Fruit fly (Drosophila melanogaster) whole organism, embryonic: Measurements from ENCODE around the gene DIP-alpha.

Experiments
- CG10366 ChIP-seq: fragments of 200-800 bp; sonication (Bioruptor generic); IDR thresholded peaks from 2 replicates; pipeline ENCODE4 v1.3.6; 2022; ENCODE audit warnings: missing biosample characterization, missing genetic modification characterization
- CG12236 ChIP-seq: fragments of 200-800 bp; sonication (Bioruptor generic); optimal IDR thresholded peaks from 2 replicates; lab custom pipeline; 2016; ENCODE audit warnings: missing biosample characterization, missing genetic modification characterization
- CG12942 ChIP-seq: fragments of 200-800 bp; sonication (Bioruptor generic); optimal IDR thresholded peaks from 3 replicates; lab custom pipeline; 2016; ENCODE audit warnings: missing biosample characterization, missing genetic modification characterization
- CG13123 ChIP-seq: fragments of 200-800 bp; sonication (Bioruptor generic); optimal IDR thresholded peaks from 2 replicates; lab custom pipeline; 2016; ENCODE audit warnings: missing biosample characterization, missing genetic modification characterization
- CG1602 ChIP-seq: fragments of 200-800 bp; sonication (Bioruptor generic); optimal IDR thresholded peaks from 3 replicates; lab custom pipeline; 2016; ENCODE audit warnings: missing biosample characterization, missing genetic modification characterization
- CG16813 ChIP-seq: fragments of 200-800 bp; sonication (Bioruptor generic); IDR thresholded peaks from 3 replicates; pipeline ENCODE4 v1.3.6; 2022; ENCODE audit warnings: missing biosample characterization, missing genetic modification characterization; ENCODE audit not compliant: partially characterized antibody
- CG16863 ChIP-seq: fragments of 200-800 bp; sonication (Bioruptor generic); optimal IDR thresholded peaks from 3 replicates; lab custom pipeline; 2016; ENCODE audit warnings: missing biosample characterization, missing genetic modification characterization
- CG17802 ChIP-seq: fragments of 200-800 bp; sonication (Bioruptor generic); optimal IDR thresholded peaks from 2 replicates; lab custom pipeline; 2018; ENCODE audit warnings: missing biosample characterization, mild to moderate bottlenecking, missing genetic modification characterization, moderate library complexity
- CG17912 ChIP-seq: fragments of 200-800 bp; sonication (Bioruptor generic); optimal IDR thresholded peaks from 2 replicates; lab custom pipeline; 2018; ENCODE audit warnings: missing biosample characterization, mild to moderate bottlenecking, missing genetic modification characterization
- CG2120 ChIP-seq: fragments of 200-800 bp; sonication (Bioruptor generic); optimal IDR thresholded peaks from 3 replicates; lab custom pipeline; 2016; ENCODE audit warnings: missing biosample characterization, missing genetic modification characterization
- CG34376 ChIP-seq: fragments of 200-800 bp; sonication (Bioruptor generic); optimal IDR thresholded peaks from 2 replicates; lab custom pipeline; 2018; ENCODE audit warnings: missing biosample characterization, mild to moderate bottlenecking, missing genetic modification characterization
- CG43689 ChIP-seq: fragments of 200-800 bp; sonication (Bioruptor generic); IDR thresholded peaks from 2 replicates; pipeline ENCODE4 v1.3.6; 2022; ENCODE audit warnings: missing biosample characterization, missing genetic modification characterization
- CG9215 ChIP-seq: fragments of 200-800 bp; sonication (Bioruptor generic); IDR thresholded peaks from 2 replicates; pipeline ENCODE4 v1.3.6; 2022; ENCODE audit warnings: missing biosample characterization, missing genetic modification characterization
- CG9609 ChIP-seq: fragments of 200-800 bp; sonication (Bioruptor generic); optimal IDR thresholded peaks from 3 replicates; lab custom pipeline; 2016; ENCODE audit warnings: missing biosample characterization, missing genetic modification characterization
- CG9932 ChIP-seq: fragments of 200-800 bp; sonication (Bioruptor generic); IDR thresholded peaks from 2 replicates; pipeline ENCODE4 v1.3.6; 2022; ENCODE audit warnings: missing biosample characterization, missing genetic modification characterization
- Dip3 ChIP-seq: fragments of 200-800 bp; sonication (Bioruptor generic); optimal IDR thresholded peaks from 3 replicates; lab custom pipeline; 2016; ENCODE audit warnings: missing biosample characterization, missing genetic modification characterization
- E2f1 ChIP-seq: fragments of 200-800 bp; sonication (Bioruptor generic); IDR thresholded peaks from 2 replicates; pipeline ENCODE4 v1.3.6; 2022; ENCODE audit warnings: missing biosample characterization, missing genetic modification characterization
- Eip74EF ChIP-seq, 2 experiments: fragments of 200-800 bp in 1 of 2; fragments of >200 bp in 1 of 2; sonication (Bioruptor generic) in 1 of 2; optimal IDR thresholded peaks; 2 replicates each; lab custom pipeline; 2017 to 2019; ENCODE audit warnings: missing biosample characterization in 2 of 2, missing genetic modification characterization in 2 of 2, mild to moderate bottlenecking in 1 of 2, moderate library complexity in 1 of 2
- HHEX ChIP-seq: fragments of 200-800 bp; sonication (Bioruptor generic); optimal IDR thresholded peaks from 3 replicates; lab custom pipeline; 2017; ENCODE audit warnings: missing biosample characterization, mild to moderate bottlenecking, missing genetic modification characterization, missing genetic modification reagents
- HLH3B ChIP-seq: fragments of 200-800 bp; sonication (Bioruptor generic); IDR thresholded peaks from 2 replicates; pipeline ENCODE4 v1.3.6; 2022; ENCODE audit warnings: missing biosample characterization, missing genetic modification characterization
- Hr3 ChIP-seq: fragments of 200-800 bp; sonication (Bioruptor generic); optimal IDR thresholded peaks from 3 replicates; lab custom pipeline; 2016; ENCODE audit warnings: missing biosample characterization, missing genetic modification characterization
- Hsf ChIP-seq: fragments of 200-800 bp; sonication (Bioruptor generic); optimal IDR thresholded peaks from 3 replicates; lab custom pipeline; 2016; ENCODE audit warnings: missing biosample characterization, missing genetic modification characterization
- Rx ChIP-seq: fragments of 200-800 bp; sonication (Bioruptor generic); IDR thresholded peaks from 2 replicates; pipeline ENCODE4 v1.3.6; 2022; ENCODE audit warnings: missing biosample characterization, missing genetic modification characterization
- Xrp1 ChIP-seq: fragments of 200-800 bp; sonication (Bioruptor generic); IDR thresholded peaks from 2 replicates; pipeline ENCODE4 v1.3.6; 2022; ENCODE audit warnings: missing biosample characterization, missing genetic modification characterization
- amos ChIP-seq: fragments of 200-800 bp; sonication (Bioruptor generic); IDR thresholded peaks from 2 replicates; pipeline ENCODE4 v1.3.6; 2022; ENCODE audit warnings: missing biosample characterization, missing genetic modification characterization; ENCODE audit not compliant: partially characterized antibody
- ase ChIP-seq: fragments of 200-800 bp; sonication (Bioruptor generic); IDR thresholded peaks from 3 replicates; pipeline ENCODE4 v1.3.6; 2022; ENCODE audit warnings: missing biosample characterization, missing genetic modification characterization
- crp ChIP-seq, 2 experiments: fragments of 200-800 bp; sonication (Bioruptor generic); optimal IDR thresholded peaks; 2 replicates in 1 of 2; 3 replicates in 1 of 2; lab custom pipeline; 2017; ENCODE audit warnings: missing biosample characterization in 2 of 2, missing genetic modification characterization in 2 of 2, mild to moderate bottlenecking in 1 of 2, moderate library complexity in 1 of 2
- dpn ChIP-seq, 2 experiments: fragments of 200-800 bp; sonication (Bioruptor generic); optimal IDR thresholded peaks; 3 replicates each; lab custom pipeline; 2016; ENCODE audit warnings: missing biosample characterization in 2 of 2, missing genetic modification characterization in 2 of 2
- esg ChIP-seq: fragments of 200-800 bp; sonication (Bioruptor generic); conservative IDR thresholded peaks from 2 replicates; pipeline ENCODE4 v1.3.6; 2022; ENCODE audit warnings: missing biosample characterization, missing genetic modification characterization
- eyg ChIP-seq: fragments of 200-800 bp; sonication (Bioruptor generic); optimal IDR thresholded peaks from 3 replicates; lab custom pipeline; 2016; ENCODE audit warnings: missing biosample characterization, missing genetic modification characterization
- fu2 ChIP-seq: fragments of 200-800 bp; sonication (Bioruptor generic); optimal IDR thresholded peaks from 2 replicates; lab custom pipeline; 2016; ENCODE audit warnings: missing biosample characterization, missing genetic modification characterization
- gem ChIP-seq: fragments of 200-800 bp; sonication (Bioruptor generic); optimal IDR thresholded peaks from 2 replicates; lab custom pipeline; 2019; ENCODE audit warnings: missing biosample characterization, mild to moderate bottlenecking, missing genetic modification characterization, moderate library complexity
- inv ChIP-seq: fragments of 200-800 bp; sonication (Bioruptor generic); IDR thresholded peaks from 2 replicates; pipeline ENCODE4 v1.3.6; 2022; ENCODE audit warnings: missing biosample characterization, missing genetic modification characterization; ENCODE audit not compliant: partially characterized antibody
- lmd ChIP-seq: fragments of 200-800 bp; sonication (Bioruptor generic); IDR thresholded peaks from 2 replicates; pipeline ENCODE4 v1.3.6; 2022; ENCODE audit warnings: missing biosample characterization, missing genetic modification characterization
- lov ChIP-seq, 2 experiments: fragments of 200-800 bp in 1 of 2; fragments of >200 bp in 1 of 2; sonication (Bioruptor generic) in 1 of 2; IDR thresholded peaks in 1 of 2; optimal IDR thresholded peaks in 1 of 2; 2 replicates in 1 of 2; 3 replicates in 1 of 2; pipeline versions ENCODE4 v1.3.6 to Lab custom; 2017 to 2022; ENCODE audit warnings: missing biosample characterization in 1 of 2, missing genetic modification characterization in 1 of 2
- maf-S ChIP-seq: fragments of 200-800 bp; sonication (Bioruptor generic); optimal IDR thresholded peaks from 2 replicates; lab custom pipeline; 2016; ENCODE audit warnings: missing biosample characterization, missing genetic modification characterization
- odd ChIP-seq: fragments of 200-800 bp; sonication (Bioruptor generic); optimal IDR thresholded peaks from 2 replicates; lab custom pipeline; 2017; ENCODE audit warnings: missing biosample characterization, mild to moderate bottlenecking, missing genetic modification characterization
- org-1 ChIP-seq: fragments of 200-800 bp; sonication (Bioruptor generic); optimal IDR thresholded peaks from 2 replicates; lab custom pipeline; 2017; ENCODE audit warnings: missing biosample characterization, missing genetic modification characterization
- peb ChIP-seq: fragments of 200-800 bp; sonication (Bioruptor generic); IDR thresholded peaks from 2 replicates; pipeline ENCODE4 v1.3.6; 2022; ENCODE audit warnings: missing biosample characterization, missing genetic modification characterization
- prd ChIP-seq, 3 experiments: fragments of >200 bp in 2 of 3; fragments of 200-800 bp in 1 of 3; sonication (Bioruptor generic) in 1 of 3; optimal IDR thresholded peaks in 2 of 3; IDR thresholded peaks in 1 of 3; 2 replicates in 2 of 3; 3 replicates in 1 of 3; pipeline versions ENCODE4 v1.3.6 to Lab custom; 2017 to 2022; ENCODE audit warnings: missing biosample characterization in 1 of 3, missing genetic modification characterization in 1 of 3
- pum ChIP-seq: fragments of 200-800 bp; sonication (Bioruptor generic); optimal IDR thresholded peaks from 2 replicates; lab custom pipeline; 2016; ENCODE audit warnings: missing biosample characterization, missing genetic modification characterization
- seq ChIP-seq: fragments of 200-800 bp; sonication (Bioruptor generic); IDR thresholded peaks from 2 replicates; pipeline ENCODE4 v1.3.6; 2022; ENCODE audit warnings: missing biosample characterization, missing genetic modification characterization
- slbo ChIP-seq: fragments of 200-800 bp; sonication (Bioruptor generic); IDR thresholded peaks from 2 replicates; pipeline ENCODE4 v1.3.6; 2022; ENCODE audit warnings: missing biosample characterization, missing genetic modification characterization
- sob ChIP-seq: fragments of 200-800 bp; sonication (Bioruptor generic); IDR thresholded peaks from 2 replicates; pipeline ENCODE4 v1.3.6; 2022; ENCODE audit warnings: missing biosample characterization, missing genetic modification characterization
- trem ChIP-seq: fragments of 200-800 bp; optimal IDR thresholded peaks from 3 replicates; lab custom pipeline; 2019; ENCODE audit warnings: missing biosample characterization, mild to moderate bottlenecking, missing genetic modification characterization, moderate library complexity
- tup ChIP-seq: fragments of 200-800 bp; sonication (Bioruptor generic); optimal IDR thresholded peaks from 2 replicates; lab custom pipeline; 2016; ENCODE audit warnings: missing biosample characterization, mild to moderate bottlenecking, missing genetic modification characterization, moderate library complexity
- twi ChIP-seq: fragments of 200-800 bp; optimal IDR thresholded peaks from 2 replicates; lab custom pipeline; 2019; ENCODE audit warnings: missing biosample characterization, mild to moderate bottlenecking, missing genetic modification characterization, moderate library complexity
- tx ChIP-seq: fragments of 200-800 bp; sonication (Bioruptor generic); optimal IDR thresholded peaks from 2 replicates; lab custom pipeline; 2016; ENCODE audit warnings: missing biosample characterization, missing genetic modification characterization
- vfl ChIP-seq: fragments of 200-800 bp; sonication (Bioruptor generic); optimal IDR thresholded peaks from 2 replicates; lab custom pipeline; 2016; ENCODE audit warnings: missing biosample characterization, missing genetic modification characterization
- wek ChIP-seq: fragments of 200-800 bp; sonication (Bioruptor generic); optimal IDR thresholded peaks from 3 replicates; lab custom pipeline; 2018; ENCODE audit warnings: missing biosample characterization, mild to moderate bottlenecking, missing genetic modification characterization, moderate library complexity

Gene DIP-alpha

dm6 chrX:3538775-3539174, 32.7 kb downstream of the DIP-alpha start (continued):
- TF ChIP-seq slbo (peak; percentile 61), CG2120 (GFP tag; lab: Kevin White, UChicago) (peak; percentile 62), CG12942 (GFP tag; lab: Kevin White, UChicago) (no peak), Dip3 (peak; percentile 26), CG17912 (GFP tag; lab: Kevin White, UChicago) (no peak), odd (GFP tag; lab: Kevin White, UChicago) (no peak), CG1602 (GFP tag; lab: Kevin White, UChicago) (peak; percentile 23), Eip74EF (GFP tag; optimal IDR thresholded peaks at IDR 0.05; lab: Kevin White, UChicago) (no peak), CG9609 (GFP tag; lab: Kevin White, UChicago) (peak; percentile 32), amos (GFP tag; lab: Robert Waterston, UW) (no peak), seq (GFP tag; lab: Robert Waterston, UW) (0 out of 2 replicates have a peak, but pooled peaks have one; percentile 16), dpn (GFP tag; optimal IDR thresholded peaks at IDR 0.05; lab: Kevin White, UChicago) (peak; percentile 14 to 43), peb (GFP tag; lab: Robert Waterston, UW) (no peak), esg (GFP tag; lab: Robert Waterston, UW) (0 out of 2 replicates have a peak, but pooled peaks have one; percentile 33), gem (tag; lab: Kevin White, UChicago) (peak; percentile 42), org-1 (GFP tag; lab: Kevin White, UChicago) (no peak), Hr3 (GFP tag; lab: Kevin White, UChicago) (peak; percentile 7), prd (optimal IDR thresholded peaks at IDR 0.05; lab: Kevin White, UChicago) (no peak), prd (GFP tag; IDR thresholded peaks at IDR 0.05; lab: Robert Waterston, UW) (peak; percentile 55; the same call in 1 of the 3 replicates), twi (no peak), sob (GFP tag; lab: Robert Waterston, UW) (0 out of 2 replicates have a peak, but pooled peaks have one; percentile 44), CG12236 (GFP tag; lab: Kevin White, UChicago) (peak; percentile 4), Rx (no peak), pum (GFP tag; lab: Kevin White, UChicago) (peak; percentile 19), CG43689 (GFP tag; lab: Robert Waterston, UW) (no peak), trem (no peak), CG9215 (GFP tag; lab: Robert Waterston, UW) (peak; percentile 17; the same call in 1 of the 2 replicates), CG13123 (GFP tag; lab: Kevin White, UChicago) (peak; percentile 6), Hsf (GFP tag; lab: Kevin White, UChicago) (peak; percentile 64), E2f1 (0 out of 2 replicates have a peak, but pooled peaks have one; percentile 24), HHEX (no peak), eyg (GFP tag; lab: Kevin White, UChicago) (no peak), CG9932 (GFP tag; lab: Robert Waterston, UW) (peak; percentile 36), HLH3B (peak; percentile 24; the same call in 1 of the 2 replicates), lmd (GFP tag; lab: Robert Waterston, UW) (peak; percentile 59), tup (GFP tag; lab: Kevin White, UChicago) (no peak), CG16863 (GFP tag; lab: Kevin White, UChicago) (peak; percentile 60), maf-S (GFP tag; lab: Kevin White, UChicago) (peak; percentile 51), tx (peak; percentile 23), CG17802 (no peak), inv (GFP tag; lab: Robert Waterston, UW) (no peak), lov (optimal IDR thresholded peaks at IDR 0.05; lab: Kevin White, UChicago) (no peak), lov (GFP tag; IDR thresholded peaks at IDR 0.05; lab: Robert Waterston, UW) (no peak), fu2 (GFP tag; lab: Kevin White, UChicago) (peak; percentile 47), crp (GFP tag; optimal IDR thresholded peaks at IDR 0.05; lab: Kevin White, UChicago) (no peak), CG10366 (GFP tag; lab: Robert Waterston, UW) (peak; percentile 50), wek (no peak), vfl (GFP tag; lab: Kevin White, UChicago) (no peak), CG16813 (GFP tag; lab: Robert Waterston, UW) (no peak), Xrp1 (GFP tag; lab: Robert Waterston, UW) (peak; percentile 33; the same call in 1 of the 2 replicates), CG34376 (GFP tag; lab: Kevin White, UChicago) (no peak), ase (GFP tag; lab: Robert Waterston, UW) (0 out of 3 replicates have a peak, but pooled peaks have one; percentile 26)
